Worm (Caenorhabditis elegans): Measurements from ENCODE around the gene T13H5.8.

DNA sequence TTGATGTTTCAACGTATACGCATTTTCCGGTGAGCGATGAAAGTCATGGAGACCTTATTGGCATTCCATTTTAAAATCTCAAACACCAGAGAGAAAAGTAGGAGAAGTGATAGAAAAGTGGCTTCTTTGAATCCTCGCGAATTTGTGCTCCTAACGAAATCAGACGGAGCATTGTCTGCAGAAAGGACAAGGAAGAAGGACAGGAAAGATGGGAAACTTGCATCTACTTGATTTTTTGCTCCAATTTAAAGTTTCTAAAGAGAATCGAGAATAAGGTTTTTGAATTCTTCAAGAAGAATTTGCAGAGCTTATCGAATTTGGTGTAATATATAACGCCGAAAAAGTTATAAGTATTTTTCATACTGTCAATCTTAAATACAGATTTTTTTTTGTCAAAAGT is 32.8 kb downstream of the T13H5.8 start:
- TF ChIP-seq tbx-2 (tag; optimal IDR thresholded peaks at IDR 0.05) = no peak
- no peak for TF ChIP-seq nhr-237 (tag; optimal IDR thresholded peaks at IDR 0.05)
- TF ChIP-seq pqm-1 (tag; optimal IDR thresholded peaks at IDR 0.05) = no peak
- no peak for TF ChIP-seq lin-39 (tag; optimal IDR thresholded peaks at IDR 0.05)
- TF ChIP-seq ama-1 (optimal IDR thresholded peaks at IDR 0.05) = no peak
- TF ChIP-seq ceh-9 (tag; optimal IDR thresholded peaks at IDR 0.05) = no peak
- TF ChIP-seq nhr-28 (tag; optimal IDR thresholded peaks at IDR 0.05) = no peak
- TF ChIP-seq elt-3 (tag; optimal IDR thresholded peaks at IDR 0.05) = no peak
